Worm (Caenorhabditis elegans) whole organism, L3 larva: Measurements from ENCODE around the gene nspb-5.

Source experiments
- R02D3.7 ChIP-seq: fragments of 150-350 bp; optimal IDR thresholded peaks from 2 replicates; lab custom pipeline; 2014; ENCODE audit warnings: missing biosample characterization, missing genetic modification characterization
- ZK546.5 ChIP-seq: sonication (generic microtip); optimal IDR thresholded peaks from 2 replicates; lab custom pipeline; 2017; ENCODE audit warnings: missing biosample characterization, missing genetic modification characterization
- ama-1 ChIP-seq: fragments of 150-350 bp; optimal IDR thresholded peaks from 2 replicates; lab custom pipeline; 2018
- elt-1 ChIP-seq: fragments of 150-350 bp; optimal IDR thresholded peaks from 2 replicates; lab custom pipeline; 2014; ENCODE audit warnings: missing biosample characterization, missing genetic modification characterization
- elt-2 ChIP-seq: sonication (generic microtip); optimal IDR thresholded peaks from 2 replicates; lab custom pipeline; 2016; ENCODE audit warnings: missing genetic modification reagents, mild to moderate bottlenecking, missing genetic modification characterization, missing compliant biosample characterization
- elt-3 ChIP-seq, 3 experiments: fragments of 150-350 bp in 1 of 3; sonication (generic microtip) in 2 of 3; optimal IDR thresholded peaks; 2 replicates in 2 of 3; 4 replicates in 1 of 3; lab custom pipeline; 2014 to 2017; ENCODE audit warnings: missing biosample characterization in 3 of 3, missing genetic modification characterization in 3 of 3
- fos-1 ChIP-seq: fragments of 150-350 bp; optimal IDR thresholded peaks from 2 replicates; lab custom pipeline; 2014; ENCODE audit warnings: missing biosample characterization, missing genetic modification characterization
- jun-1 ChIP-seq: fragments of 150-350 bp; optimal IDR thresholded peaks from 2 replicates; lab custom pipeline; 2014; ENCODE audit warnings: missing biosample characterization, missing genetic modification reagents, missing genetic modification characterization
- mdl-1 ChIP-seq: fragments of 150-350 bp; optimal IDR thresholded peaks from 2 replicates; lab custom pipeline; 2014; ENCODE audit warnings: missing biosample characterization, missing genetic modification characterization
- nhr-11 ChIP-seq: fragments of 150-350 bp; optimal IDR thresholded peaks from 2 replicates; lab custom pipeline; 2014; ENCODE audit warnings: missing biosample characterization, missing genetic modification characterization
- nhr-76 ChIP-seq: fragments of 150-350 bp; sonication (generic microtip); optimal IDR thresholded peaks from 5 replicates; lab custom pipeline; 2014; ENCODE audit warnings: missing biosample characterization, missing genetic modification characterization
- pha-4 ChIP-seq: fragments of 150-350 bp; optimal IDR thresholded peaks from 2 replicates; lab custom pipeline; 2014; ENCODE audit warnings: missing biosample characterization, missing genetic modification reagents, missing genetic modification characterization
- pqm-1 ChIP-seq: fragments of 150-350 bp; optimal IDR thresholded peaks from 2 replicates; lab custom pipeline; 2017; ENCODE audit warnings: missing biosample characterization, missing genetic modification characterization, inconsistent platforms
- ztf-11 ChIP-seq: fragments of 150-350 bp; optimal IDR thresholded peaks from 2 replicates; lab custom pipeline; 2014; ENCODE audit warnings: missing biosample characterization, missing genetic modification characterization

DNA sequence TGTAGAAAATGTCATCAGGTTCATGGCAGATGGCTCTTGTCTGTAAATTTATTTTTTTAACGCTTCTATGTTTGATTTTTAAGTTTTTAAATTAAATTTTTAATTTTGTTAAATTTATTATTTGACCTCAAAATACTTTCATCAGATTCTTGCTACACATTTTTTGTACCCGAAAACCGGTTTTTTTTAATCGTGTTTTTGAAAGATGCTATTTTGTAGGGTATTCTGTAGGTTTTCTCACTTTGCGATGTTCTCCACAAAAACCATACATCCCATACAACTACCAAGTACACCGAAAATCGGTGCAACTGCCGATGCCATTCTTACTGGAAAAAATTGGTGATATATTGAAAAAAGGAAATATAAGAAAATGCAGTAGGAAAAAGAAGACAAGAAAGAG is 7.0 kb downstream of the nspb-5 start, which contains the start of gene nstp-2:
- TF ChIP-seq fos-1 (tag; lab: Kevin White, UChicago): no peak
- no peak for TF ChIP-seq ztf-11 (tag; lab: Kevin White, UChicago)
- TF ChIP-seq pqm-1 (tag; lab: Kevin White, UChicago): no peak
- no peak for TF ChIP-seq mdl-1 (tag; lab: Kevin White, UChicago)
- TF ChIP-seq pha-4 (tag; lab: Kevin White, UChicago): no peak
- TF ChIP-seq elt-1: no peak
- no peak for TF ChIP-seq ZK546.5 (tag; lab: Kevin White, UChicago)
- TF ChIP-seq elt-3 (tag; optimal IDR thresholded peaks at IDR 0.05; lab: Kevin White, UChicago): no peak
- TF ChIP-seq jun-1: no peak
- no peak for TF ChIP-seq R02D3.7
- no peak for TF ChIP-seq nhr-11 (tag; lab: Kevin White, UChicago)
- no peak for TF ChIP-seq nhr-76 (tag; lab: Kevin White, UChicago)
- no peak for TF ChIP-seq ama-1 (lab: Kevin White, UChicago)
- no peak for TF ChIP-seq elt-2 (tag; lab: Kevin White, UChicago)
